Fruit fly (Drosophila melanogaster) whole organism, embryonic: ENCODE measurements around the gene CG12081.

ENCODE experiments used
- Abd-B ChIP-seq: fragments of 200-800 bp; sonication (Bioruptor generic); optimal IDR thresholded peaks from 2 replicates; lab custom pipeline; 2018; ENCODE audit warnings: missing biosample characterization, mild to moderate bottlenecking, missing genetic modification characterization, moderate library complexity
- CG10543 ChIP-seq: fragments of 200-800 bp; sonication (Bioruptor generic); optimal IDR thresholded peaks from 3 replicates; lab custom pipeline; 2017; ENCODE audit warnings: missing biosample characterization, mild to moderate bottlenecking, missing genetic modification characterization, moderate library complexity
- CG11456 ChIP-seq: fragments of 200-800 bp; sonication (Bioruptor generic); IDR thresholded peaks from 3 replicates; pipeline ENCODE4 v1.3.6; 2022; ENCODE audit warnings: missing biosample characterization, missing genetic modification characterization
- CG11560 ChIP-seq: fragments of 200-800 bp; sonication (Bioruptor generic); IDR thresholded peaks from 3 replicates; pipeline ENCODE4 v1.3.6; 2022; ENCODE audit warnings: missing biosample characterization, missing genetic modification characterization
- CG12155 ChIP-seq: fragments of 200-800 bp; sonication (Bioruptor generic); optimal IDR thresholded peaks from 3 replicates; lab custom pipeline; 2016; ENCODE audit warnings: missing biosample characterization, missing genetic modification characterization
- CG1233 ChIP-seq: fragments of 200-800 bp; sonication (Bioruptor generic); optimal IDR thresholded peaks from 4 replicates; lab custom pipeline; 2018; ENCODE audit warnings: missing biosample characterization, mild to moderate bottlenecking, missing genetic modification characterization
- CG12744 ChIP-seq: fragments of 200-800 bp; sonication (Bioruptor generic); optimal IDR thresholded peaks from 2 replicates; lab custom pipeline; 2016; ENCODE audit warnings: missing biosample characterization, missing genetic modification characterization
- CG14860 ChIP-seq: fragments of 200-800 bp; sonication (Bioruptor generic); IDR thresholded peaks from 3 replicates; pipeline ENCODE4 v1.3.6; 2022; ENCODE audit warnings: missing biosample characterization, missing genetic modification characterization; ENCODE audit not compliant: partially characterized antibody
- CG14965 ChIP-seq: fragments of 200-800 bp; sonication (Bioruptor generic); optimal IDR thresholded peaks from 2 replicates; lab custom pipeline; 2016; ENCODE audit warnings: missing biosample characterization, missing genetic modification characterization, borderline replicate concordance
- CG15073 ChIP-seq: fragments of 200-800 bp; sonication (Bioruptor generic); optimal IDR thresholded peaks from 2 replicates; lab custom pipeline; 2016; ENCODE audit warnings: missing biosample characterization, missing genetic modification characterization
- CG1647 ChIP-seq: fragments of 200-800 bp; sonication (Bioruptor generic); optimal IDR thresholded peaks from 3 replicates; lab custom pipeline; 2016; ENCODE audit warnings: missing biosample characterization, missing genetic modification characterization
- CG1832 ChIP-seq: fragments of 200-800 bp; sonication (Bioruptor generic); optimal IDR thresholded peaks from 2 replicates; lab custom pipeline; 2017; ENCODE audit warnings: missing biosample characterization, mild to moderate bottlenecking, missing genetic modification characterization, inconsistent platforms
- CG31224 ChIP-seq: fragments of 200-800 bp; sonication (Bioruptor generic); IDR thresholded peaks from 2 replicates; pipeline ENCODE4 v1.3.6; 2022; ENCODE audit warnings: missing biosample characterization, missing genetic modification characterization
- CG31365 ChIP-seq: fragments of 200-800 bp; sonication (Bioruptor generic); optimal IDR thresholded peaks from 2 replicates; lab custom pipeline; 2018; ENCODE audit warnings: missing biosample characterization, mild to moderate bottlenecking, missing genetic modification characterization
- CG3407 ChIP-seq: fragments of 200-800 bp; sonication (Bioruptor generic); optimal IDR thresholded peaks from 2 replicates; lab custom pipeline; 2018; ENCODE audit warnings: missing biosample characterization, mild to moderate bottlenecking, missing genetic modification characterization
- CG5245 ChIP-seq: fragments of 200-800 bp; sonication (Bioruptor generic); optimal IDR thresholded peaks from 3 replicates; lab custom pipeline; 2016; ENCODE audit warnings: missing biosample characterization, missing genetic modification characterization
- CG6765 ChIP-seq: fragments of 200-800 bp; sonication (Bioruptor generic); optimal IDR thresholded peaks from 3 replicates; lab custom pipeline; 2017; ENCODE audit warnings: missing biosample characterization, mild to moderate bottlenecking, missing genetic modification characterization
- CG7357 ChIP-seq: fragments of 200-800 bp; sonication (Bioruptor generic); IDR thresholded peaks from 3 replicates; pipeline ENCODE4 v1.3.6; 2022; ENCODE audit warnings: missing biosample characterization, missing genetic modification characterization
- CG7556 ChIP-seq: fragments of 200-800 bp; sonication (Bioruptor generic); optimal IDR thresholded peaks from 2 replicates; lab custom pipeline; 2017; ENCODE audit warnings: missing biosample characterization, mild to moderate bottlenecking, missing genetic modification characterization
- CG7786 ChIP-seq: fragments of 200-800 bp; sonication (Bioruptor generic); optimal IDR thresholded peaks from 2 replicates; lab custom pipeline; 2016; ENCODE audit warnings: missing biosample characterization, missing genetic modification characterization
- CG7839 ChIP-seq: fragments of 200-800 bp; sonication (Bioruptor generic); optimal IDR thresholded peaks from 3 replicates; lab custom pipeline; 2018; ENCODE audit warnings: missing biosample characterization, mild to moderate bottlenecking, missing genetic modification characterization, moderate library complexity
- CG7963 ChIP-seq: fragments of 200-800 bp; sonication (Bioruptor generic); IDR thresholded peaks from 3 replicates; pipeline ENCODE4 v1.3.6; 2022; ENCODE audit warnings: missing biosample characterization, missing genetic modification characterization; ENCODE audit not compliant: partially characterized antibody
- CrebB ChIP-seq: fragments of 200-800 bp; sonication (Bioruptor generic); optimal IDR thresholded peaks from 3 replicates; lab custom pipeline; 2018; ENCODE audit warnings: missing biosample characterization, mild to moderate bottlenecking, missing genetic modification characterization
- D ChIP-seq, 2 experiments: fragments of 200-800 bp in 1 of 2; fragments of >200 bp in 1 of 2; sonication (Bioruptor generic) in 1 of 2; optimal IDR thresholded peaks; 2 replicates in 1 of 2; 3 replicates in 1 of 2; lab custom pipeline; 2017; ENCODE audit warnings: mild to moderate bottlenecking in 1 of 2, missing biosample characterization in 1 of 2, missing genetic modification characterization in 1 of 2, missing genetic modification reagents in 1 of 2
- Dref ChIP-seq: fragments of 200-800 bp; sonication (Bioruptor generic); IDR thresholded peaks from 2 replicates; pipeline ENCODE4 v1.3.6; 2022; ENCODE audit warnings: missing biosample characterization, missing genetic modification characterization
- Hmr ChIP-seq: fragments of 200-800 bp; sonication (Bioruptor generic); optimal IDR thresholded peaks from 3 replicates; lab custom pipeline; 2017; ENCODE audit warnings: mild to moderate bottlenecking, missing biosample characterization, missing genetic modification reagents, missing genetic modification characterization
- Hr51 ChIP-seq, 2 experiments: fragments of 200-800 bp; sonication (Bioruptor generic); optimal IDR thresholded peaks; 2 replicates in 1 of 2; 3 replicates in 1 of 2; lab custom pipeline; 2016 to 2018; ENCODE audit warnings: missing biosample characterization in 2 of 2, missing genetic modification characterization in 2 of 2, mild to moderate bottlenecking in 1 of 2, moderate library complexity in 1 of 2
- Lhr ChIP-seq: fragments of 200-800 bp; sonication (Bioruptor generic); optimal IDR thresholded peaks from 3 replicates; lab custom pipeline; 2017; ENCODE audit warnings: mild to moderate bottlenecking, missing biosample characterization, missing genetic modification reagents, missing genetic modification characterization
- Poxn ChIP-seq: fragments of 200-800 bp; sonication (Bioruptor generic); IDR thresholded peaks from 2 replicates; pipeline ENCODE4 v1.3.6; 2022; ENCODE audit warnings: missing biosample characterization, missing genetic modification characterization
- ara ChIP-seq: fragments of 200-800 bp; sonication (Bioruptor generic); IDR thresholded peaks from 2 replicates; pipeline ENCODE4 v1.3.6; 2022; ENCODE audit warnings: missing biosample characterization, missing genetic modification characterization
- ato ChIP-seq: fragments of 200-800 bp; sonication (Bioruptor generic); IDR thresholded peaks from 2 replicates; pipeline ENCODE4 v1.3.6; 2022; ENCODE audit warnings: missing biosample characterization, missing genetic modification characterization; ENCODE audit not compliant: partially characterized antibody
- danr ChIP-seq: fragments of 200-800 bp; sonication (Bioruptor generic); IDR thresholded peaks from 2 replicates; pipeline ENCODE4 v1.3.6; 2022; ENCODE audit warnings: missing biosample characterization, missing genetic modification characterization
- gcm ChIP-seq: fragments of 200-800 bp; sonication (Bioruptor generic); optimal IDR thresholded peaks from 2 replicates; lab custom pipeline; 2019; ENCODE audit warnings: missing biosample characterization, mild to moderate bottlenecking, missing genetic modification characterization, moderate library complexity
- grau ChIP-seq: fragments of 200-800 bp; optimal IDR thresholded peaks from 3 replicates; lab custom pipeline; 2019; ENCODE audit warnings: missing biosample characterization, mild to moderate bottlenecking, missing genetic modification characterization, moderate library complexity
- grn ChIP-seq: fragments of 200-800 bp; sonication (Bioruptor generic); optimal IDR thresholded peaks from 3 replicates; lab custom pipeline; 2017; ENCODE audit warnings: missing biosample characterization, missing genetic modification characterization
- hkb ChIP-seq, 2 experiments: fragments of 200-800 bp in 1 of 2; fragments of >200 bp in 1 of 2; sonication (Bioruptor generic) in 1 of 2; IDR thresholded peaks in 1 of 2; optimal IDR thresholded peaks in 1 of 2; 2 replicates each; pipeline versions ENCODE4 v1.3.6 to Lab custom; 2017 to 2022; ENCODE audit warnings: missing biosample characterization in 1 of 2, missing genetic modification characterization in 1 of 2
- ind ChIP-seq: fragments of 200-800 bp; sonication (Bioruptor generic); optimal IDR thresholded peaks from 3 replicates; lab custom pipeline; 2016; ENCODE audit warnings: missing biosample characterization, missing genetic modification characterization
- insv ChIP-seq, 2 experiments: fragments of 200-800 bp; sonication (Bioruptor generic); optimal IDR thresholded peaks; 3 replicates each; lab custom pipeline; 2016 to 2018; ENCODE audit warnings: missing biosample characterization in 2 of 2, missing genetic modification characterization in 2 of 2
- lab ChIP-seq: fragments of 200-800 bp; sonication (Bioruptor generic); optimal IDR thresholded peaks from 3 replicates; lab custom pipeline; 2017; ENCODE audit warnings: missing biosample characterization, missing genetic modification characterization, mild to moderate bottlenecking, moderate library complexity, missing genetic modification reagents
- luna ChIP-seq: fragments of 200-800 bp; sonication (Bioruptor generic); optimal IDR thresholded peaks from 2 replicates; lab custom pipeline; 2016; ENCODE audit warnings: missing biosample characterization, missing genetic modification characterization
- p53 ChIP-seq: fragments of 200-800 bp; sonication (Bioruptor generic); optimal IDR thresholded peaks from 2 replicates; lab custom pipeline; 2016; ENCODE audit warnings: missing biosample characterization, missing genetic modification characterization
- ranshi ChIP-seq: fragments of 200-800 bp; sonication (Bioruptor generic); IDR thresholded peaks from 2 replicates; pipeline ENCODE4 v1.3.6; 2022; ENCODE audit warnings: missing biosample characterization, missing genetic modification characterization
- repo ChIP-seq: fragments of 200-800 bp; sonication (Bioruptor generic); optimal IDR thresholded peaks from 2 replicates; lab custom pipeline; 2016; ENCODE audit warnings: missing biosample characterization, missing genetic modification characterization
- rib ChIP-seq: fragments of 200-800 bp; sonication (Bioruptor generic); IDR thresholded peaks from 2 replicates; pipeline ENCODE4 v1.3.6; 2022; ENCODE audit warnings: missing biosample characterization, missing genetic modification characterization
- sens-2 ChIP-seq: fragments of 200-800 bp; sonication (Bioruptor generic); IDR thresholded peaks from 2 replicates; pipeline ENCODE4 v1.3.6; 2022; ENCODE audit warnings: missing biosample characterization, missing genetic modification characterization
- slbo ChIP-seq: fragments of 200-800 bp; sonication (Bioruptor generic); IDR thresholded peaks from 2 replicates; pipeline ENCODE4 v1.3.6; 2022; ENCODE audit warnings: missing biosample characterization, missing genetic modification characterization
- slou ChIP-seq: fragments of 200-800 bp; sonication (Bioruptor generic); optimal IDR thresholded peaks from 3 replicates; lab custom pipeline; 2016; ENCODE audit warnings: missing biosample characterization, missing genetic modification characterization
- tll ChIP-seq, 2 experiments: fragments of 200-800 bp in 1 of 2; fragments of >200 bp in 1 of 2; sonication (Bioruptor generic) in 1 of 2; optimal IDR thresholded peaks; 2 replicates each; lab custom pipeline; 2017 to 2019; ENCODE audit warnings: missing biosample characterization in 2 of 2, missing genetic modification characterization in 2 of 2, mild to moderate bottlenecking in 1 of 2, moderate library complexity in 1 of 2
- trh ChIP-seq: fragments of 200-800 bp; sonication (Bioruptor generic); optimal IDR thresholded peaks from 2 replicates; lab custom pipeline; 2016; ENCODE audit warnings: missing biosample characterization, missing genetic modification characterization

CG12081 gene

DNA sequence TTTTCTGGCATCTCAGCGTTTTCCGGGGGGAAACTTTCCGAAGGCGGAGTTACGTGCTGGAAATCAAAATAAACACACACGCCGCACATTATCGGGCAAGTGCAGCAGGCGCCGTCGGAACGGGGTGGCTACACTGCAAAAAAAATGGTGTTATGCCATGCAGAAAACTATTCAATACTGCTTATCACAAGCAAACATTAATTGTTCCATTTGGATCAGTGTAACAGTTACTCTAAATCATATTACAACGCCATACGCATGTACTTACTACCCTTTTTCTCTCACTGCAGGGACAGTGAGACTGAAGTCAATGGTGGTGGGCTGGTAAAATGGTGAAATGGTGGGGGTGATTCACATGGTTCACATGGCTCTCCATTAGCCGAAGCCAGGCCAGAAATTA lies 38.6 kb downstream of the CG12081 start (continued):
- TF ChIP-seq CG1233 (peak; percentile 75), ranshi (GFP tag; lab: Robert Waterston, UW) (peak; percentile 77; the same call in 1 of the 2 replicates), ind (GFP tag; lab: Kevin White, UChicago) (peak; percentile 33), insv (GFP tag; optimal IDR thresholded peaks at IDR 0.05; lab: Kevin White, UChicago) (no peak), trh (GFP tag; lab: Kevin White, UChicago) (peak; percentile 25), p53 (no peak), CG14965 (GFP tag; lab: Kevin White, UChicago) (peak; percentile 36), CG7839 (peak; percentile 85), slbo (no peak), ara (GFP tag; lab: Robert Waterston, UW) (peak; percentile 88), rib (GFP tag; lab: Robert Waterston, UW) (no peak), CG3407 (GFP tag; lab: Kevin White, UChicago) (peak; percentile 63), CG7357 (GFP tag; lab: Robert Waterston, UW) (peak; percentile 47; the same call in 1 of the 3 replicates), CG31224 (GFP tag; lab: Robert Waterston, UW) (no peak), CG14860 (no peak), danr (GFP tag; lab: Robert Waterston, UW) (peak; percentile 62), lab (GFP tag; lab: Kevin White, UChicago) (peak; percentile 30), CG1647 (GFP tag; lab: Kevin White, UChicago) (peak; percentile 2), tll (GFP tag; optimal IDR thresholded peaks at IDR 0.05; lab: Kevin White, UChicago) (peak in 1 of 2 experiments; percentile 36), CG7963 (GFP tag; lab: Robert Waterston, UW) (no peak), CG1832 (no peak), CG11560 (tag; lab: Robert Waterston, UW) (peak; percentile 55; the same call in 2 of the 3 replicates), repo (GFP tag; lab: Kevin White, UChicago) (no peak), Lhr (GFP tag; lab: Kevin White, UChicago) (peak; percentile 48), CG12155 (GFP tag; lab: Kevin White, UChicago) (no peak), Dref (GFP tag; lab: Robert Waterston, UW) (no peak), CrebB (peak; percentile 5), CG12744 (GFP tag; lab: Kevin White, UChicago) (no peak), CG5245 (GFP tag; lab: Kevin White, UChicago) (peak; percentile 24), grn (GFP tag; lab: Kevin White, UChicago) (no peak), hkb (optimal IDR thresholded peaks at IDR 0.05; lab: Kevin White, UChicago) (no peak), hkb (GFP tag; IDR thresholded peaks at IDR 0.05; lab: Robert Waterston, UW) (peak; percentile 71), Hmr (GFP tag; lab: Kevin White, UChicago) (no peak), luna (GFP tag; lab: Kevin White, UChicago) (no peak), CG31365 (tag; lab: Kevin White, UChicago) (no peak), CG10543 (GFP tag; lab: Kevin White, UChicago) (no peak), Hr51 (GFP tag; optimal IDR thresholded peaks at IDR 0.05; lab: Kevin White, UChicago) (peak; percentile 1 to 18), CG11456 (GFP tag; lab: Robert Waterston, UW) (peak; percentile 65; the same call in 1 of the 3 replicates), D (optimal IDR thresholded peaks at IDR 0.05; lab: Kevin White, UChicago) (no peak), D (GFP tag; optimal IDR thresholded peaks at IDR 0.05; lab: Kevin White, UChicago) (peak; percentile 81), CG15073 (GFP tag; lab: Kevin White, UChicago) (no peak), slou (GFP tag; lab: Kevin White, UChicago) (peak; percentile 5), grau (tag; lab: Kevin White, UChicago) (peak; percentile 66), CG6765 (GFP tag; lab: Kevin White, UChicago) (no peak), sens-2 (no peak; the same call in 1 of the 2 replicates), CG7786 (peak; percentile 50), ato (GFP tag; lab: Robert Waterston, UW) (no peak), gcm (GFP tag; lab: Kevin White, UChicago) (peak; percentile 64), Poxn (GFP tag; lab: Robert Waterston, UW) (no peak), Abd-B (GFP tag; lab: Kevin White, UChicago) (peak; percentile 69), CG7556 (GFP tag; lab: Kevin White, UChicago) (peak; percentile 60)
